Worm (Caenorhabditis elegans) whole organism, L4 larva: Measurements from ENCODE around the gene nfm-1.

ENCODE experiments used
- D1046.2 ChIP-seq: fragments of 200-800 bp; sonication (Bioruptor generic); IDR thresholded peaks from 2 replicates; pipeline ENCODE4 v1.3.6; 2022; ENCODE audit warnings: missing genetic modification characterization, missing compliant biosample characterization
- F26F4.8 ChIP-seq: fragments of 200-800 bp; sonication (Bioruptor generic); conservative IDR thresholded peaks from 2 replicates; pipeline ENCODE4 v1.3.6; 2022; ENCODE audit warnings: missing genetic modification characterization, missing compliant biosample characterization
- F37D6.2 ChIP-seq: sonication (generic microtip); optimal IDR thresholded peaks from 2 replicates; lab custom pipeline; 2016; ENCODE audit warnings: mild to moderate bottlenecking, missing genetic modification characterization, missing compliant biosample characterization
- R02D3.7 ChIP-seq: fragments of 150-350 bp; sonication (generic microtip); optimal IDR thresholded peaks from 3 replicates; lab custom pipeline; 2014; ENCODE audit warnings: missing biosample characterization, missing genetic modification characterization
- T26A8.4 ChIP-seq: fragments of 200-800 bp; sonication (Bioruptor generic); IDR thresholded peaks from 2 replicates; pipeline ENCODE4 v1.3.6; 2022; ENCODE audit warnings: missing genetic modification characterization, missing compliant biosample characterization
- Y75B8A.6 ChIP-seq: fragments of 200-800 bp; sonication (Bioruptor generic); IDR thresholded peaks from 2 replicates; pipeline ENCODE4 v1.3.6; 2022; ENCODE audit warnings: missing genetic modification reagents, missing genetic modification characterization, missing compliant biosample characterization
- ZK337.2 ChIP-seq: fragments of 200-800 bp; sonication (Bioruptor generic); IDR thresholded peaks from 2 replicates; pipeline ENCODE4 v1.3.6; 2022; ENCODE audit warnings: missing genetic modification reagents, missing genetic modification characterization, missing compliant biosample characterization
- ZK546.5 ChIP-seq, 2 experiments: sonication (generic microtip); optimal IDR thresholded peaks; 2 replicates each; lab custom pipeline; 2017; ENCODE audit warnings: missing biosample characterization in 2 of 2, missing genetic modification characterization in 2 of 2
- aly-2 ChIP-seq: sonication (generic microtip); optimal IDR thresholded peaks from 2 replicates; lab custom pipeline; 2018; ENCODE audit warnings: missing biosample characterization, missing genetic modification characterization
- ceh-62 ChIP-seq: sonication (generic microtip); optimal IDR thresholded peaks from 2 replicates; lab custom pipeline; 2017; ENCODE audit warnings: missing biosample characterization, missing genetic modification characterization
- ces-1 ChIP-seq: fragments of 150-350 bp; sonication (generic microtip); optimal IDR thresholded peaks from 4 replicates; lab custom pipeline; 2014; ENCODE audit warnings: missing biosample characterization, missing genetic modification reagents, missing genetic modification characterization
- daf-16 ChIP-seq, 3 experiments: sonication (generic microtip); optimal IDR thresholded peaks; 2 replicates each; lab custom pipeline; 2016 to 2017; ENCODE audit warnings: missing genetic modification characterization in 3 of 3, missing genetic modification reagents in 3 of 3, mild to moderate bottlenecking in 2 of 3, missing compliant biosample characterization in 2 of 3, missing biosample characterization in 1 of 3, moderate library complexity in 1 of 3
- daf-8 ChIP-seq: fragments of 200-800 bp; sonication (Bioruptor generic); IDR thresholded peaks from 2 replicates; pipeline ENCODE4 v1.3.6; 2022; ENCODE audit warnings: missing genetic modification characterization, missing compliant biosample characterization
- dmd-6 ChIP-seq: fragments of 200-800 bp; sonication (Bioruptor generic); IDR thresholded peaks from 2 replicates; pipeline ENCODE4 v1.3.6; 2022; ENCODE audit warnings: missing genetic modification reagents, missing genetic modification characterization, missing compliant biosample characterization
- dpl-1 ChIP-seq: fragments of 150-350 bp; optimal IDR thresholded peaks from 2 replicates; lab custom pipeline; 2014; ENCODE audit warnings: missing biosample characterization, missing genetic modification reagents, missing genetic modification characterization
- duxl-1 ChIP-seq: sonication (generic microtip); optimal IDR thresholded peaks from 2 replicates; lab custom pipeline; 2016; ENCODE audit warnings: mild to moderate bottlenecking, missing genetic modification characterization, moderate library complexity, missing compliant biosample characterization; ENCODE audit not compliant: poor library complexity
- dve-1 ChIP-seq: sonication (generic microtip); optimal IDR thresholded peaks from 2 replicates; lab custom pipeline; 2017; ENCODE audit warnings: antibody characterized with exemption, mild to moderate bottlenecking, missing genetic modification characterization, missing compliant biosample characterization; ENCODE audit not compliant: insufficient read depth
- egl-27 ChIP-seq: sonication (generic microtip); optimal IDR thresholded peaks from 3 replicates; lab custom pipeline; 2017; ENCODE audit warnings: missing biosample characterization, missing genetic modification reagents, missing genetic modification characterization
- fos-1 ChIP-seq: fragments of 150-350 bp; optimal IDR thresholded peaks from 2 replicates; lab custom pipeline; 2014; ENCODE audit warnings: missing biosample characterization, missing genetic modification characterization
- gei-8 ChIP-seq: fragments of 200-800 bp; sonication (Bioruptor generic); optimal IDR thresholded peaks from 2 replicates; lab custom pipeline; 2018; ENCODE audit warnings: mild to moderate bottlenecking, missing genetic modification characterization, missing compliant biosample characterization
- hlh-11 ChIP-seq: fragments of 200-800 bp; sonication (Bioruptor generic); optimal IDR thresholded peaks from 2 replicates; lab custom pipeline; 2018; ENCODE audit warnings: mild to moderate bottlenecking, missing genetic modification characterization, missing compliant biosample characterization
- hlh-30 ChIP-seq: sonication (generic microtip); optimal IDR thresholded peaks from 2 replicates; lab custom pipeline; 2017; ENCODE audit warnings: antibody characterized with exemption, mild to moderate bottlenecking, missing genetic modification characterization, missing compliant biosample characterization; ENCODE audit not compliant: insufficient read depth
- hmg-1.1 ChIP-seq: fragments of 200-800 bp; sonication (Bioruptor generic); IDR thresholded peaks from 2 replicates; pipeline ENCODE4 v1.3.6; 2022; ENCODE audit warnings: missing genetic modification reagents, missing genetic modification characterization, missing compliant biosample characterization
- lim-7 ChIP-seq: fragments of 200-800 bp; sonication (Bioruptor generic); IDR thresholded peaks from 2 replicates; pipeline ENCODE4 v1.3.6; 2022; ENCODE audit warnings: missing genetic modification characterization, missing compliant biosample characterization
- lin-1 ChIP-seq: fragments of 200-800 bp; sonication (Bioruptor generic); IDR thresholded peaks from 2 replicates; pipeline ENCODE4 v1.3.6; 2022; ENCODE audit warnings: missing genetic modification reagents, missing genetic modification characterization, missing compliant biosample characterization
- lin-15B ChIP-seq: fragments of 150-350 bp; sonication (generic microtip); optimal IDR thresholded peaks from 3 replicates; lab custom pipeline; 2014; ENCODE audit warnings: missing biosample characterization, missing genetic modification characterization
- lin-39 ChIP-seq: fragments of 150-350 bp; optimal IDR thresholded peaks from 2 replicates; lab custom pipeline; 2014; ENCODE audit warnings: missing biosample characterization, missing genetic modification reagents, missing genetic modification characterization
- mdl-1 ChIP-seq, 2 experiments: fragments of 150-350 bp in 1 of 2; sonication (generic microtip) in 1 of 2; optimal IDR thresholded peaks; 2 replicates each; lab custom pipeline; 2014 to 2017; ENCODE audit warnings: missing biosample characterization in 2 of 2, missing genetic modification characterization in 2 of 2
- mdt-29 ChIP-seq: fragments of 200-800 bp; sonication (Bioruptor generic); IDR thresholded peaks from 2 replicates; pipeline ENCODE4 v1.3.6; 2022; ENCODE audit warnings: missing genetic modification reagents, missing genetic modification characterization, missing compliant biosample characterization
- mep-1 ChIP-seq: fragments of 150-350 bp; sonication (generic microtip); optimal IDR thresholded peaks from 3 replicates; lab custom pipeline; 2014; ENCODE audit warnings: missing biosample characterization, missing genetic modification characterization
- mes-2 ChIP-seq: sonication (generic microtip); optimal IDR thresholded peaks from 2 replicates; lab custom pipeline; 2016; ENCODE audit warnings: missing genotype, mild to moderate bottlenecking, missing genetic modification characterization, missing compliant biosample characterization; ENCODE audit not compliant: poor library complexity, severe bottlenecking
- mxl-2 ChIP-seq: fragments of 200-800 bp; sonication (Bioruptor generic); conservative IDR thresholded peaks from 2 replicates; pipeline ENCODE4 v1.3.6; 2022; ENCODE audit warnings: missing genetic modification reagents, missing genetic modification characterization, missing compliant biosample characterization
- nhr-10 ChIP-seq: fragments of 150-350 bp; optimal IDR thresholded peaks from 2 replicates; lab custom pipeline; 2014; ENCODE audit warnings: missing biosample characterization, missing genetic modification characterization
- nhr-102 ChIP-seq: sonication (generic microtip); optimal IDR thresholded peaks from 2 replicates; lab custom pipeline; 2016; ENCODE audit warnings: mild to moderate bottlenecking, missing genetic modification characterization, moderate library complexity, missing compliant biosample characterization
- nhr-111 ChIP-seq: fragments of 200-800 bp; sonication (Bioruptor generic); optimal IDR thresholded peaks from 2 replicates; lab custom pipeline; 2018; ENCODE audit warnings: mild to moderate bottlenecking, missing genetic modification characterization, missing compliant biosample characterization
- nhr-237 ChIP-seq: sonication (generic microtip); optimal IDR thresholded peaks from 2 replicates; lab custom pipeline; 2017; ENCODE audit warnings: missing biosample characterization, missing genetic modification characterization
- nhr-25 ChIP-seq: sonication (generic microtip); optimal IDR thresholded peaks from 2 replicates; lab custom pipeline; 2017; ENCODE audit warnings: missing genetic modification characterization, mild to moderate bottlenecking, missing compliant biosample characterization, antibody characterized with exemption, moderate library complexity, borderline replicate concordance; ENCODE audit not compliant: insufficient read depth
- nhr-42 ChIP-seq: fragments of 200-800 bp; sonication (Bioruptor generic); IDR thresholded peaks from 2 replicates; pipeline ENCODE4 v1.3.6; 2022; ENCODE audit warnings: missing genetic modification characterization, missing compliant biosample characterization
- nhr-6 ChIP-seq: fragments of 150-350 bp; optimal IDR thresholded peaks from 2 replicates; lab custom pipeline; 2014; ENCODE audit warnings: missing biosample characterization, missing genetic modification characterization
- nhr-76 ChIP-seq: fragments of 150-350 bp; optimal IDR thresholded peaks from 2 replicates; lab custom pipeline; 2014; ENCODE audit warnings: missing biosample characterization, missing genetic modification characterization
- nhr-77 ChIP-seq: fragments of 150-350 bp; optimal IDR thresholded peaks from 2 replicates; lab custom pipeline; 2014; ENCODE audit warnings: missing biosample characterization, missing genetic modification characterization
- php-3 ChIP-seq: fragments of 200-800 bp; sonication (Bioruptor generic); IDR thresholded peaks from 2 replicates; pipeline ENCODE4 v1.3.6; 2022; ENCODE audit warnings: missing genetic modification reagents, missing genetic modification characterization, missing compliant biosample characterization
- pqm-1 ChIP-seq: sonication (generic microtip); optimal IDR thresholded peaks from 2 replicates; lab custom pipeline; 2017; ENCODE audit warnings: missing biosample characterization, missing genetic modification characterization
- rbr-2 ChIP-seq: sonication (generic microtip); optimal IDR thresholded peaks from 2 replicates; lab custom pipeline; 2016; ENCODE audit warnings: missing genotype, missing genetic modification characterization, missing compliant biosample characterization
- skn-1 ChIP-seq: fragments of 150-350 bp; optimal IDR thresholded peaks from 2 replicates; lab custom pipeline; 2014; ENCODE audit warnings: missing biosample characterization, missing genetic modification characterization
- spr-1 ChIP-seq: sonication (generic microtip); optimal IDR thresholded peaks from 2 replicates; lab custom pipeline; 2016; ENCODE audit warnings: mild to moderate bottlenecking, missing genetic modification characterization, missing compliant biosample characterization
- unc-130 ChIP-seq: sonication (generic microtip); optimal IDR thresholded peaks from 2 replicates; lab custom pipeline; 2016; ENCODE audit warnings: missing genetic modification reagents, missing genetic modification characterization, missing compliant biosample characterization
- unc-39 ChIP-seq: sonication (generic microtip); optimal IDR thresholded peaks from 2 replicates; lab custom pipeline; 2017; ENCODE audit warnings: missing biosample characterization, missing genetic modification characterization
- unc-62 ChIP-seq, 3 experiments: fragments of 150-350 bp in 1 of 3; sonication (generic microtip); optimal IDR thresholded peaks in 2 of 3; peaks in 1 of 3; 1 replicate in 1 of 3; 2 replicates in 2 of 3; lab custom pipeline; 2014 to 2017; ENCODE audit warnings: missing biosample characterization in 3 of 3, missing genetic modification characterization in 3 of 3, missing genetic modification reagents in 3 of 3, missing genotype in 1 of 3

nfm-1 gene

DNA sequence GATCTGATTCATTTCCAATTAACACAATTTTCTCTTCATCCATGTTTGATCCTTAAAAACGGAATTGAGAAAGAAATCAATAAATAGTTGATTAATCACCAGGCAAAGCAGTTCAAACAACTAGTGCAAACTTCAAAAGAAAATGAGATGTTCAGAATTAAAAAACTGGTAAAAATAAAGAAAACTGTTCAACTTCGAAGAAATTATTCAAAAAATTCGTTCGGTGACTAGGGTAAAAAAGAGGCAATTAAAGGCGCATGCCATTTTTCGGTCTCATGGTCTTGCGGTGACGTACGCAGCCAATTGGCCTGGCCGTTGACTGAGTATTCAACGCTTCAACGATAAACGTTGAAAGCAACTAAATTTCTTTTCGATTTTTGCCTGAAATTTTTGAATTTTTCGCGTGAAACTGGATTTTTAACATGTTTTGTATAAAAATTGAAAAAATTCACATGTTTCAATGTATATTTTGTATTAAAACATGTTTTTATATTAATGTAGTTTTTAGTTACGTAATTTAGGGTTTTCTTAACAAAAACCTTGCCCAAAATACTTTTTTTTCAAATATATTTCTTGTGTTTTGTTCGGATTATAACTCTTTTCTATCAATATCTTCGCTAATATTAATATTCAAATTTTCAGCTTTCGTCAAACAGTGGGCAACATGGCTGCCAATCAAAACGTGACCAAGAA is 47.1 kb downstream of the nfm-1 start, which contains the start of the genes sna-3 and rps-3 (continued):
- TF ChIP-seq lin-1 (GFP tag; lab: Robert Waterston, UW) (no peak), T26A8.4 (GFP tag; lab: Robert Waterston, UW) (peak; percentile 63), R02D3.7 (tag; lab: Kevin White, UChicago) (no peak), fos-1 (tag; lab: Kevin White, UChicago) (no peak), D1046.2 (GFP tag; lab: Robert Waterston, UW) (no peak), ces-1 (GFP tag; lab: Kevin White, UChicago) (no peak), F37D6.2 (tag; lab: Kevin White, UChicago) (no peak), egl-27 (tag; lab: Kevin White, UChicago) (no peak), dve-1 (peak; percentile 91), ceh-62 (tag; lab: Kevin White, UChicago) (no peak), mep-1 (tag; lab: Kevin White, UChicago) (peak; percentile 89), nhr-237 (tag; lab: Kevin White, UChicago) (no peak), lim-7 (GFP tag; lab: Robert Waterston, UW) (no peak), dmd-6 (peak; percentile 43), F26F4.8 (GFP tag; lab: Robert Waterston, UW) (no peak), nhr-25 (tag; lab: Kevin White, UChicago) (peak; percentile 22), duxl-1 (tag; lab: Kevin White, UChicago) (no peak), nhr-77 (tag; lab: Kevin White, UChicago) (peak; percentile 91), mdl-1 (tag; optimal IDR thresholded peaks at IDR 0.05; lab: Kevin White, UChicago) (peak in 1 of 2 experiments; percentile 68), dpl-1 (GFP tag; lab: Kevin White, UChicago) (peak; percentile 82), aly-2 (tag; lab: Kevin White, UChicago) (no peak), nhr-111 (GFP tag; lab: Kevin White, UChicago) (no peak), hlh-30 (tag; lab: Kevin White, UChicago) (peak; percentile 88), nhr-6 (peak; percentile 45), unc-62 (GFP tag; optimal IDR thresholded peaks at IDR 0.05 in 1 of 2; lab: Kevin White, UChicago) (no peak), unc-62 (tag; optimal IDR thresholded peaks at IDR 0.05; lab: Kevin White, UChicago) (no peak), Y75B8A.6 (GFP tag; lab: Robert Waterston, UW) (no peak), hlh-11 (peak; percentile 33), unc-39 (no peak), mxl-2 (no peak), hmg-1.1 (GFP tag; lab: Robert Waterston, UW) (peak; percentile 74), gei-8 (GFP tag; lab: Kevin White, UChicago) (no peak), rbr-2 (tag; lab: Kevin White, UChicago) (peak; percentile 70), skn-1 (no peak), mdt-29 (no peak), lin-15B (tag; lab: Kevin White, UChicago) (no peak), daf-16 (GFP tag; optimal IDR thresholded peaks at IDR 0.05; lab: Kevin White, UChicago) (no peak), daf-16 (tag; optimal IDR thresholded peaks at IDR 0.05; lab: Kevin White, UChicago) (peak; percentile 46), ZK546.5 (tag; optimal IDR thresholded peaks at IDR 0.05; lab: Kevin White, UChicago) (no peak), spr-1 (no peak), php-3 (GFP tag; lab: Robert Waterston, UW) (no peak), unc-130 (GFP tag; lab: Kevin White, UChicago) (peak; percentile 69), lin-39 (tag; lab: Kevin White, UChicago) (no peak), nhr-42 (GFP tag; lab: Robert Waterston, UW) (no peak), daf-8 (no peak), ZK337.2 (GFP tag; lab: Robert Waterston, UW) (no peak), pqm-1 (no peak), nhr-10 (no peak), nhr-76 (tag; lab: Kevin White, UChicago) (no peak), nhr-102 (tag; lab: Kevin White, UChicago) (peak; percentile 20), mes-2 (tag; lab: Kevin White, UChicago) (peak; percentile 90)
